Fruit fly (Drosophila melanogaster) whole organism, embryonic: ENCODE results near the gene Zip88E.
A peak's percentile ranks its signal among the peaks of the same experiment; 100 is the strongest.

ENCODE experiments used
- Abd-B ChIP-seq: fragments of 200-800 bp; sonication (Bioruptor generic); optimal IDR thresholded peaks from 2 replicates; lab custom pipeline; 2018; ENCODE audit warnings: missing biosample characterization, mild to moderate bottlenecking, missing genetic modification characterization, moderate library complexity
- Ada2b ChIP-seq: fragments of 200-800 bp; sonication (Bioruptor generic); IDR thresholded peaks from 2 replicates; pipeline ENCODE4 v1.3.6; 2022; ENCODE audit warnings: missing biosample characterization, missing genetic modification characterization
- CG10267 ChIP-seq: fragments of 200-800 bp; sonication (Bioruptor generic); optimal IDR thresholded peaks from 2 replicates; lab custom pipeline; 2018; ENCODE audit warnings: missing biosample characterization, mild to moderate bottlenecking, missing genetic modification characterization, moderate library complexity
- CG10366 ChIP-seq: fragments of 200-800 bp; sonication (Bioruptor generic); IDR thresholded peaks from 2 replicates; pipeline ENCODE4 v1.3.6; 2022; ENCODE audit warnings: missing biosample characterization, missing genetic modification characterization
- CG11723 ChIP-seq: fragments of 200-800 bp; sonication (Bioruptor generic); optimal IDR thresholded peaks from 2 replicates; lab custom pipeline; 2017; ENCODE audit warnings: missing biosample characterization, mild to moderate bottlenecking, missing genetic modification characterization
- CG12659 ChIP-seq: fragments of 200-800 bp; sonication (Bioruptor generic); optimal IDR thresholded peaks from 3 replicates; lab custom pipeline; 2017; ENCODE audit warnings: mild to moderate bottlenecking, missing biosample characterization, missing genetic modification reagents, missing genetic modification characterization
- CG13424 ChIP-seq: fragments of 200-800 bp; sonication (Bioruptor generic); optimal IDR thresholded peaks from 2 replicates; lab custom pipeline; 2019; ENCODE audit warnings: missing biosample characterization, mild to moderate bottlenecking, missing genetic modification characterization, moderate library complexity
- CG15514 ChIP-seq: fragments of 200-800 bp; sonication (Bioruptor generic); optimal IDR thresholded peaks from 3 replicates; lab custom pipeline; 2017; ENCODE audit warnings: missing biosample characterization, missing genetic modification characterization, mild to moderate bottlenecking, moderate library complexity, missing genetic modification reagents
- CG15601 ChIP-seq: fragments of 200-800 bp; sonication (Bioruptor generic); optimal IDR thresholded peaks from 3 replicates; lab custom pipeline; 2019; ENCODE audit warnings: missing biosample characterization, mild to moderate bottlenecking, missing genetic modification characterization, moderate library complexity
- CG16863 ChIP-seq: fragments of 200-800 bp; sonication (Bioruptor generic); optimal IDR thresholded peaks from 3 replicates; lab custom pipeline; 2016; ENCODE audit warnings: missing biosample characterization, missing genetic modification characterization
- CG17186 ChIP-seq: fragments of 200-800 bp; sonication (Bioruptor generic); optimal IDR thresholded peaks from 3 replicates; lab custom pipeline; 2017; ENCODE audit warnings: missing biosample characterization, missing genetic modification reagents, missing genetic modification characterization
- CG1792 ChIP-seq: fragments of 200-800 bp; sonication (Bioruptor generic); optimal IDR thresholded peaks from 2 replicates; lab custom pipeline; 2016; ENCODE audit warnings: missing biosample characterization, missing genetic modification characterization
- CG18011 ChIP-seq: fragments of 200-800 bp; sonication (Bioruptor generic); optimal IDR thresholded peaks from 2 replicates; lab custom pipeline; 2017; ENCODE audit warnings: missing biosample characterization, missing genetic modification characterization, mild to moderate bottlenecking, moderate library complexity, missing genotype
- CG30020 ChIP-seq: fragments of 200-800 bp; optimal IDR thresholded peaks from 2 replicates; lab custom pipeline; 2019; ENCODE audit warnings: missing biosample characterization, mild to moderate bottlenecking, missing genetic modification characterization, moderate library complexity
- CG3163 ChIP-seq: fragments of 200-800 bp; sonication (Bioruptor generic); optimal IDR thresholded peaks from 3 replicates; lab custom pipeline; 2016; ENCODE audit warnings: missing biosample characterization, missing genetic modification characterization
- CG3726 ChIP-seq: fragments of 200-800 bp; sonication (Bioruptor generic); IDR thresholded peaks from 3 replicates; pipeline ENCODE4, ENCODE4 v1.3.6; 2022; ENCODE audit warnings: missing biosample characterization, missing genetic modification characterization
- CG3995 ChIP-seq: fragments of 200-800 bp; sonication (Bioruptor generic); optimal IDR thresholded peaks from 3 replicates; lab custom pipeline; 2016; ENCODE audit warnings: missing biosample characterization, missing genetic modification characterization
- CG7372 ChIP-seq: fragments of 200-800 bp; sonication (Bioruptor generic); IDR thresholded peaks from 2 replicates; pipeline ENCODE4 v1.3.6; 2022; ENCODE audit warnings: missing biosample characterization, missing genetic modification characterization
- CG7745 ChIP-seq: fragments of 200-800 bp; sonication (Bioruptor generic); optimal IDR thresholded peaks from 2 replicates; lab custom pipeline; 2018; ENCODE audit warnings: missing biosample characterization, mild to moderate bottlenecking, missing genetic modification characterization, moderate library complexity
- CG8290 ChIP-seq, 3 experiments: fragments of 200-800 bp; sonication (Bioruptor generic); optimal IDR thresholded peaks; 2 replicates each; lab custom pipeline; 2016 to 2019; ENCODE audit warnings: missing biosample characterization in 3 of 3, missing genetic modification characterization in 3 of 3, mild to moderate bottlenecking in 2 of 3, moderate library complexity in 1 of 3
- Dip2 ChIP-seq: fragments of 200-800 bp; sonication (Bioruptor generic); IDR thresholded peaks from 2 replicates; pipeline ENCODE4 v1.3.6; 2022; ENCODE audit warnings: missing biosample characterization, missing genetic modification characterization
- Elba2 ChIP-seq: fragments of 200-800 bp; sonication (Bioruptor generic); optimal IDR thresholded peaks from 3 replicates; lab custom pipeline; 2016; ENCODE audit warnings: missing biosample characterization, missing genetic modification characterization
- Fer3 ChIP-seq: fragments of 200-800 bp; sonication (Bioruptor generic); optimal IDR thresholded peaks from 2 replicates; lab custom pipeline; 2018; ENCODE audit warnings: missing biosample characterization, mild to moderate bottlenecking, missing genetic modification characterization, moderate library complexity
- Hr51 ChIP-seq, 2 experiments: fragments of 200-800 bp; sonication (Bioruptor generic); optimal IDR thresholded peaks; 2 replicates in 1 of 2; 3 replicates in 1 of 2; lab custom pipeline; 2016 to 2018; ENCODE audit warnings: missing biosample characterization in 2 of 2, missing genetic modification characterization in 2 of 2, mild to moderate bottlenecking in 1 of 2, moderate library complexity in 1 of 2
- Hsf ChIP-seq: fragments of 200-800 bp; sonication (Bioruptor generic); optimal IDR thresholded peaks from 3 replicates; lab custom pipeline; 2016; ENCODE audit warnings: missing biosample characterization, missing genetic modification characterization
- Lhr ChIP-seq: fragments of 200-800 bp; sonication (Bioruptor generic); optimal IDR thresholded peaks from 3 replicates; lab custom pipeline; 2017; ENCODE audit warnings: mild to moderate bottlenecking, missing biosample characterization, missing genetic modification reagents, missing genetic modification characterization
- Mad ChIP-seq: fragments of 200-800 bp; sonication (Bioruptor generic); optimal IDR thresholded peaks from 2 replicates; lab custom pipeline; 2016; ENCODE audit warnings: missing biosample characterization, missing genetic modification characterization
- Med ChIP-seq: fragments of 200-800 bp; sonication (Bioruptor generic); peaks from one replicate; lab custom pipeline; 2016; ENCODE audit warnings: missing biosample characterization, missing genetic modification characterization, mild to moderate bottlenecking, inconsistent platforms, moderate library complexity
- Rx ChIP-seq: fragments of 200-800 bp; sonication (Bioruptor generic); IDR thresholded peaks from 2 replicates; pipeline ENCODE4 v1.3.6; 2022; ENCODE audit warnings: missing biosample characterization, missing genetic modification characterization
- Sry-δ ChIP-seq: fragments of 200-800 bp; sonication (Bioruptor generic); optimal IDR thresholded peaks from 2 replicates; lab custom pipeline; 2016; ENCODE audit warnings: missing biosample characterization, missing genetic modification characterization
- Stat92E ChIP-seq, 3 experiments: fragments of >200 bp in 2 of 3; fragments of 200-800 bp in 1 of 3; sonication (Bioruptor generic) in 1 of 3; optimal IDR thresholded peaks; 2 replicates each; lab custom pipeline; 2017 to 2019; ENCODE audit warnings: missing biosample characterization in 3 of 3, missing genetic modification characterization in 3 of 3, mild to moderate bottlenecking in 1 of 3, moderate library complexity in 1 of 3
- bcd ChIP-seq: fragments of 200-800 bp; sonication (Bioruptor generic); optimal IDR thresholded peaks from 2 replicates; lab custom pipeline; 2017; ENCODE audit warnings: missing biosample characterization, mild to moderate bottlenecking, missing genetic modification characterization
- bigmax ChIP-seq: fragments of 200-800 bp; sonication (Bioruptor generic); optimal IDR thresholded peaks from 2 replicates; lab custom pipeline; 2018; ENCODE audit warnings: missing biosample characterization, mild to moderate bottlenecking, missing genetic modification characterization
- croc ChIP-seq: fragments of 200-800 bp; sonication (Bioruptor generic); conservative IDR thresholded peaks from 3 replicates; pipeline ENCODE4 v1.3.6; 2022; ENCODE audit warnings: missing biosample characterization, missing genetic modification characterization
- exex ChIP-seq: fragments of 200-800 bp; sonication (Bioruptor generic); optimal IDR thresholded peaks from 4 replicates; lab custom pipeline; 2018; ENCODE audit warnings: missing biosample characterization, mild to moderate bottlenecking, missing genetic modification characterization, moderate library complexity
- eyg ChIP-seq: fragments of 200-800 bp; sonication (Bioruptor generic); optimal IDR thresholded peaks from 3 replicates; lab custom pipeline; 2016; ENCODE audit warnings: missing biosample characterization, missing genetic modification characterization
- fd3F ChIP-seq: fragments of 200-800 bp; sonication (Bioruptor generic); optimal IDR thresholded peaks from 2 replicates; lab custom pipeline; 2018; ENCODE audit warnings: missing biosample characterization, mild to moderate bottlenecking, missing genetic modification characterization, moderate library complexity
- gfzf ChIP-seq: fragments of 200-800 bp; sonication (Bioruptor generic); optimal IDR thresholded peaks from 2 replicates; lab custom pipeline; 2016; ENCODE audit warnings: missing biosample characterization, mild to moderate bottlenecking, missing genetic modification characterization, moderate library complexity
- her ChIP-seq: fragments of 200-800 bp; sonication (Bioruptor generic); optimal IDR thresholded peaks from 2 replicates; lab custom pipeline; 2016; ENCODE audit warnings: missing biosample characterization, missing genetic modification characterization
- lilli ChIP-seq: fragments of 200-800 bp; sonication (Bioruptor generic); optimal IDR thresholded peaks from 3 replicates; lab custom pipeline; 2016; ENCODE audit warnings: missing biosample characterization, missing genetic modification characterization
- mam ChIP-seq: fragments of 200-800 bp; sonication (Bioruptor generic); optimal IDR thresholded peaks from 3 replicates; lab custom pipeline; 2016; ENCODE audit warnings: missing biosample characterization, missing genetic modification characterization
- nerfin-1 ChIP-seq: fragments of 200-800 bp; sonication (Bioruptor generic); optimal IDR thresholded peaks from 3 replicates; lab custom pipeline; 2019; ENCODE audit warnings: missing biosample characterization, mild to moderate bottlenecking, missing genetic modification characterization, moderate library complexity
- pho ChIP-seq: fragments of 200-800 bp; sonication (Bioruptor generic); optimal IDR thresholded peaks from 2 replicates; lab custom pipeline; 2016; ENCODE audit warnings: missing biosample characterization, missing genetic modification characterization
- pzg ChIP-seq: fragments of 200-800 bp; sonication (Bioruptor generic); optimal IDR thresholded peaks from 3 replicates; lab custom pipeline; 2018; ENCODE audit warnings: missing biosample characterization, mild to moderate bottlenecking, missing genetic modification characterization, moderate library complexity
- scrt ChIP-seq: fragments of 200-800 bp; sonication (Bioruptor generic); optimal IDR thresholded peaks from 2 replicates; lab custom pipeline; 2018; ENCODE audit warnings: missing biosample characterization, mild to moderate bottlenecking, missing genetic modification characterization, moderate library complexity
- shn ChIP-seq: fragments of 200-800 bp; sonication (Bioruptor generic); optimal IDR thresholded peaks from 3 replicates; lab custom pipeline; 2016; ENCODE audit warnings: missing biosample characterization, missing genetic modification characterization
- sug ChIP-seq: fragments of 200-800 bp; optimal IDR thresholded peaks from 2 replicates; lab custom pipeline; 2019; ENCODE audit warnings: missing biosample characterization, mild to moderate bottlenecking, missing genetic modification characterization, moderate library complexity
- trem ChIP-seq: fragments of 200-800 bp; optimal IDR thresholded peaks from 3 replicates; lab custom pipeline; 2019; ENCODE audit warnings: missing biosample characterization, mild to moderate bottlenecking, missing genetic modification characterization, moderate library complexity
- twi ChIP-seq: fragments of 200-800 bp; optimal IDR thresholded peaks from 2 replicates; lab custom pipeline; 2019; ENCODE audit warnings: missing biosample characterization, mild to moderate bottlenecking, missing genetic modification characterization, moderate library complexity
- tx ChIP-seq: fragments of 200-800 bp; sonication (Bioruptor generic); optimal IDR thresholded peaks from 2 replicates; lab custom pipeline; 2016; ENCODE audit warnings: missing biosample characterization, missing genetic modification characterization

The Zip88E gene

DNA sequence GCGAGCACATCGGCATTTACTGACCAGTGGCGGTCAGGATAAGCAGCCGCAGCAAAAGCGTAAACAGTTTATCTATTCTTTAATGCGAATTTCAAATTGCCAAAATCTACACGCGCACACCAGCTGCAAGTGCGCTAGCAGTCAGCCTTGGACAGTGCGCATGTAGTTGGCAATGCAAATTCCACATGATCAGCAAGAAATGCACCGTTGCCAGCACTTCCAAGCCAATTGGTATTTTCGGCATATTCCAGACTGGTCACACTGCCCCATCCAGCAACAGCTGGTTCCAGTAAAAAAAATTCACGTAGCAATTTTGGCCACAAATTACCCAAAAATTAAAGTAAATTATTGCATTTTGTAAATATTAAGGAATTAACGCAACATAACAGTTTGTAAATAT is 19.3 kb downstream of the Zip88E start (continued):
- TF ChIP-seq eyg (no peak), trem (peak; percentile 64), twi (peak; percentile 33), CG10366 (GFP tag; lab: Robert Waterston, UW) (no peak), CG3163 (peak; percentile 27), exex (no peak), CG15514 (peak; percentile 83), Fer3 (tag; lab: Kevin White, UChicago) (no peak), Elba2 (GFP tag; lab: Kevin White, UChicago) (peak; percentile 88), gfzf (GFP tag; lab: Kevin White, UChicago) (peak; percentile 97), Ada2b (GFP tag; lab: Robert Waterston, UW) (no peak), CG7372 (GFP tag; lab: Robert Waterston, UW) (no peak), Hr51 (GFP tag; optimal IDR thresholded peaks at IDR 0.05; lab: Kevin White, UChicago) (peak in 1 of 2 experiments; percentile 7), CG30020 (tag; lab: Kevin White, UChicago) (peak; percentile 23), lilli (GFP tag; lab: Kevin White, UChicago) (peak; percentile 48), fd3F (GFP tag; lab: Kevin White, UChicago) (no peak), CG7745 (tag; lab: Kevin White, UChicago) (no peak), CG17186 (GFP tag; lab: Kevin White, UChicago) (peak; percentile 93), scrt (GFP tag; lab: Kevin White, UChicago) (peak; percentile 85), Lhr (GFP tag; lab: Kevin White, UChicago) (peak; percentile 88), pzg (GFP tag; lab: Kevin White, UChicago) (peak; percentile 98), croc (GFP tag; lab: Robert Waterston, UW) (no peak), her (GFP tag; lab: Kevin White, UChicago) (peak; percentile 49), Med (GFP tag; lab: Kevin White, UChicago) (peak; percentile 86), CG18011 (GFP tag; lab: Kevin White, UChicago) (peak; percentile 99), Mad (no peak), CG13424 (tag; lab: Kevin White, UChicago) (peak; percentile 0), CG10267 (tag; lab: Kevin White, UChicago) (peak; percentile 54), nerfin-1 (peak; percentile 23), Stat92E (GFP tag; optimal IDR thresholded peaks at IDR 0.05; lab: Kevin White, UChicago) (no peak), Abd-B (peak; percentile 64), bcd (peak; percentile 28), sug (tag; lab: Kevin White, UChicago) (peak; percentile 38), Rx (GFP tag; lab: Robert Waterston, UW) (no peak), Hsf (GFP tag; lab: Kevin White, UChicago) (peak; percentile 24), Sry-δ (GFP tag; lab: Kevin White, UChicago) (peak; percentile 68), CG11723 (GFP tag; lab: Kevin White, UChicago) (no peak), CG8290 (GFP tag; optimal IDR thresholded peaks at IDR 0.05; lab: Kevin White, UChicago) (peak; percentile 16), CG8290 (tag; optimal IDR thresholded peaks at IDR 0.05; lab: Kevin White, UChicago) (peak in 1 of 2 experiments; percentile 78), CG15601 (tag; lab: Kevin White, UChicago) (no peak), mam (GFP tag; lab: Kevin White, UChicago) (peak; percentile 28), Dip2 (GFP tag; lab: Robert Waterston, UW) (no peak), bigmax (GFP tag; lab: Kevin White, UChicago) (no peak), CG16863 (GFP tag; lab: Kevin White, UChicago) (no peak), tx (no peak), shn (GFP tag; lab: Kevin White, UChicago) (peak; percentile 4), pho (GFP tag; lab: Kevin White, UChicago) (peak; percentile 17), CG3995 (GFP tag; lab: Kevin White, UChicago) (peak; percentile 24), CG3726 (GFP tag; lab: Robert Waterston, UW) (no peak), CG12659 (peak; percentile 57), CG1792 (GFP tag; lab: Kevin White, UChicago) (peak; percentile 4)
